Worm (Caenorhabditis elegans) whole organism, L1 larva: Measurements from ENCODE around the gene F35E8.1.
A peak's percentile ranks its signal among the peaks of the same experiment; 100 is the strongest.
"Not testable (repeated sequence)": the region's sequence is repeated elsewhere in the genome, so short reads cannot be mapped to it uniquely, and the experiment has no call there.

ENCODE experiments used
- C34B4.2 ChIP-seq: sonication (generic microtip); optimal IDR thresholded peaks from 2 replicates; lab custom pipeline; 2017; ENCODE audit warnings: mild to moderate bottlenecking, missing genetic modification characterization, missing compliant biosample characterization
- ama-1 ChIP-seq: fragments of 150-350 bp; optimal IDR thresholded peaks from 2 replicates; lab custom pipeline; 2014
- ceh-63 ChIP-seq: fragments of 200-800 bp; sonication (Bioruptor generic); optimal IDR thresholded peaks from 2 replicates; lab custom pipeline; 2018; ENCODE audit warnings: mild to moderate bottlenecking, missing genetic modification characterization, missing compliant biosample characterization
- ceh-82 ChIP-seq, 3 experiments: fragments of 150-350 bp in 1 of 3; sonication (generic microtip) in 2 of 3; optimal IDR thresholded peaks; 2 replicates each; lab custom pipeline; 2014 to 2017; ENCODE audit warnings: missing biosample characterization in 3 of 3, missing genetic modification characterization in 3 of 3
- dpl-1 ChIP-seq, 3 experiments: fragments of 150-350 bp in 2 of 3; sonication (generic microtip) in 1 of 3; optimal IDR thresholded peaks; 2 replicates each; lab custom pipeline; 2014 to 2017; ENCODE audit warnings: missing biosample characterization in 3 of 3, missing genetic modification characterization in 3 of 3, missing genetic modification reagents in 3 of 3
- efl-1 ChIP-seq, 4 experiments: fragments of 150-350 bp; optimal IDR thresholded peaks in 3 of 4; peaks in 1 of 4; 1 replicate in 1 of 4; 2 replicates in 3 of 4; lab custom pipeline; 2014; ENCODE audit warnings: missing biosample characterization in 2 of 4, missing genetic modification characterization in 2 of 4, missing genetic modification reagents in 2 of 4
- egl-13 ChIP-seq: sonication (generic microtip); optimal IDR thresholded peaks from 2 replicates; lab custom pipeline; 2016; ENCODE audit warnings: missing genotype, missing genetic modification reagents, missing genetic modification characterization, missing compliant biosample characterization
- elt-2 ChIP-seq: sonication (generic microtip); optimal IDR thresholded peaks from 2 replicates; lab custom pipeline; 2016; ENCODE audit warnings: missing genetic modification characterization, mild to moderate bottlenecking, inconsistent platforms, missing compliant biosample characterization, missing genetic modification reagents
- elt-3 ChIP-seq, 6 experiments: fragments of 150-350 bp in 1 of 6; sonication (generic microtip); optimal IDR thresholded peaks; 2 replicates each; lab custom pipeline; 2017 to 2018; ENCODE audit warnings: missing biosample characterization in 6 of 6, missing genetic modification characterization in 6 of 6, inconsistent platforms in 1 of 6
- ets-5 ChIP-seq: fragments of 200-800 bp; sonication (Bioruptor generic); IDR thresholded peaks from 2 replicates; pipeline ENCODE4 v1.3.6; 2022; ENCODE audit warnings: missing genetic modification characterization, missing compliant biosample characterization
- fkh-4 ChIP-seq: sonication (generic microtip); optimal IDR thresholded peaks from 2 replicates; lab custom pipeline; 2016; ENCODE audit warnings: missing compliant biosample characterization, missing genetic modification characterization, borderline replicate concordance
- grh-1 ChIP-seq: fragments of 200-800 bp; sonication (Bioruptor generic); IDR thresholded peaks from 2 replicates; pipeline ENCODE4 v1.3.6; 2022; ENCODE audit warnings: missing genetic modification reagents, missing genetic modification characterization, missing compliant biosample characterization
- hlh-17 ChIP-seq: fragments of 200-800 bp; sonication (Bioruptor generic); optimal IDR thresholded peaks from 2 replicates; lab custom pipeline; 2018; ENCODE audit warnings: missing genetic modification characterization, mild to moderate bottlenecking, missing compliant biosample characterization, moderate library complexity, borderline replicate concordance
- irx-1 ChIP-seq: sonication (generic microtip); optimal IDR thresholded peaks from 2 replicates; lab custom pipeline; 2016; ENCODE audit warnings: missing genetic modification characterization, missing compliant biosample characterization
- jun-1 ChIP-seq: fragments of 150-350 bp; optimal IDR thresholded peaks from 2 replicates; lab custom pipeline; 2014; ENCODE audit warnings: missing biosample characterization, missing genetic modification reagents, missing genetic modification characterization
- lin-13 ChIP-seq: fragments of 150-350 bp; optimal IDR thresholded peaks from 2 replicates; lab custom pipeline; 2014; ENCODE audit warnings: missing biosample characterization, missing genetic modification reagents, missing genetic modification characterization
- lin-35 ChIP-seq, 2 experiments: fragments of 150-350 bp; optimal IDR thresholded peaks; 2 replicates each; lab custom pipeline; 2014; ENCODE audit warnings: missing biosample characterization in 2 of 2, missing genetic modification characterization in 2 of 2, missing genetic modification reagents in 2 of 2
- lir-3 ChIP-seq: sonication (generic microtip); optimal IDR thresholded peaks from 2 replicates; lab custom pipeline; 2016; ENCODE audit warnings: mild to moderate bottlenecking, missing genetic modification characterization, moderate library complexity, missing compliant biosample characterization; ENCODE audit not compliant: poor library complexity
- lsy-2 ChIP-seq, 2 experiments: fragments of 150-350 bp; optimal IDR thresholded peaks; 2 replicates each; lab custom pipeline; 2014; ENCODE audit warnings: missing biosample characterization in 2 of 2, missing genetic modification characterization in 2 of 2
- mep-1 ChIP-seq: fragments of 150-350 bp; optimal IDR thresholded peaks from 2 replicates; lab custom pipeline; 2014; ENCODE audit warnings: missing biosample characterization, missing genetic modification characterization
- nhr-11 ChIP-seq: fragments of 150-350 bp; optimal IDR thresholded peaks from 2 replicates; lab custom pipeline; 2014; ENCODE audit warnings: missing biosample characterization, missing genetic modification characterization
- nhr-12 ChIP-seq: sonication (generic microtip); optimal IDR thresholded peaks from 2 replicates; lab custom pipeline; 2017; ENCODE audit warnings: missing biosample characterization, missing genetic modification characterization
- nhr-47 ChIP-seq: sonication (generic microtip); optimal IDR thresholded peaks from 2 replicates; lab custom pipeline; 2016; ENCODE audit warnings: mild to moderate bottlenecking, missing genetic modification characterization, moderate library complexity, missing compliant biosample characterization
- nhr-71 ChIP-seq: sonication (generic microtip); optimal IDR thresholded peaks from 2 replicates; lab custom pipeline; 2016; ENCODE audit warnings: mild to moderate bottlenecking, missing genetic modification characterization, moderate library complexity, missing compliant biosample characterization
- nhr-84 ChIP-seq: sonication (generic microtip); optimal IDR thresholded peaks from 2 replicates; lab custom pipeline; 2017; ENCODE audit warnings: missing biosample characterization, missing genetic modification characterization
- rnt-1 ChIP-seq: sonication (generic microtip); optimal IDR thresholded peaks from 2 replicates; lab custom pipeline; 2016; ENCODE audit warnings: mild to moderate bottlenecking, missing genetic modification characterization, moderate library complexity, missing compliant biosample characterization
- sox-4 ChIP-seq: sonication (generic microtip); optimal IDR thresholded peaks from 2 replicates; lab custom pipeline; 2016; ENCODE audit warnings: missing genetic modification characterization, missing compliant biosample characterization
- unc-86 ChIP-seq: sonication (generic microtip); optimal IDR thresholded peaks from 2 replicates; lab custom pipeline; 2016; ENCODE audit warnings: missing genetic modification characterization, missing compliant biosample characterization
- vab-15 ChIP-seq: sonication (generic microtip); optimal IDR thresholded peaks from 2 replicates; lab custom pipeline; 2017; ENCODE audit warnings: missing genotype, mild to moderate bottlenecking, missing genetic modification characterization, missing compliant biosample characterization
- ztf-4 ChIP-seq: fragments of 150-350 bp; optimal IDR thresholded peaks from 2 replicates; lab custom pipeline; 2014; ENCODE audit warnings: missing biosample characterization, missing genetic modification characterization

The F35E8.1 gene

ce11 chrV:15932390-15932789 lies 27.0 kb upstream of the F35E8.1 start, which contains the start of gene srw-26:
TSS of gene srw-26 (minus strand) at chrV:15932490.
- TF ChIP-seq elt-3 (tag; optimal IDR thresholded peaks at IDR 0.05; lab: Kevin White, UChicago) (no peak), unc-86 (tag; lab: Kevin White, UChicago) (no peak), rnt-1 (no peak), mep-1 (tag; lab: Kevin White, UChicago) (no peak)

DNA sequence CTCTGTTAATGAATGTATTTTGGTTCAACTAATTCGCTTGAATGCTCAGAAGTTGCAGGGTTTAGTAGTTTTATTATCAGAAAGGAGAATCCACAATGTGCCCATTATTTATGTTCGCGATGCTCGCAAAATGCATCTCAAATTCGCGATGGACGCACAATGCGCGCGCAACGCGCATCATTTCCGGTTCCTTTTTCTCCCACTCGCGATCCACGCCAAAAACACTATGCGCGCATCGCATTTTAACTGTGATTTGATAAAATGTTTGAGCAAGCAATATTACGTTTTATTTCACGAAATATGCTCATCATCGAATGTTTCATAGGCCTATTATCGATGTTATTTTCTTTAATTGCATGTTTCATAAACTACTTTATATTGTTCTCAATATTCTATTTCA lies 24.5 kb upstream of the F35E8.1 start, which contains the start of gene srbc-77:
srbc-77 (plus strand) TSS at position 301 of the 400 bp plus-strand sequence.
- TF ChIP-seq egl-13; irx-1 (tag; lab: Kevin White, UChicago); ets-5 (GFP tag; lab: Robert Waterston, UW): not testable (repeated sequence)

DNA sequence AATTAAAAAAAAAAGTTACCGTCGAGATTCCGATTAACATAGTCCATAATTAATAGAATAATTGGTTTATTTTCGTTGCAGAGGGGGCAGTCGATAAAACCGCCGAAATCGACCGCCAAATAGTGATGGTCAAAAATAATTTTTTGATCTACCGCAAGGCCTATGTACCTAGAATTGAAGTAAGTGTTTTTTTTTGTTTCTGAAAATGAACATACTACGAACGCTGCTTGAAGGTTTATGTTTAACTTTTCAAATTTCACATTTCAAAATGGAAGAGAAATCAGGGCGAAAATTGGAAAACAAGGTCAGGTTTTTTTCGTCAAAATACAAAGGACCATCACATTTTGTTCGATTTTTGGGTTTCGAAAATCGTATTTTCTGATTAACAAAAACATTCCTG lies 22.9 kb upstream of the F35E8.1 start, which contains the start of gene pzf-1:
pzf-1 (minus strand) TSS at position 101 of the 400 bp plus-strand sequence.
- TF ChIP-seq fkh-4 (tag; lab: Kevin White, UChicago) (no peak), nhr-84 (tag; lab: Kevin White, UChicago) (no peak), C34B4.2 (tag; lab: Kevin White, UChicago) (no peak)

ce11 chrV:15924307-15924706 lies 18.9 kb upstream of the F35E8.1 start, which contains the start of gene nhr-108:
TSS of gene nhr-108 (minus strand) at chrV:15924472.
- TF ChIP-seq grh-1 = no peak
- TF ChIP-seq nhr-71 (tag; lab: Kevin White, UChicago) = no peak
- no peak for TF ChIP-seq efl-1 (optimal IDR thresholded peaks at IDR 0.05; lab: Kevin White, UChicago)
- peak in 1 of 2 experiments; percentile 85 for TF ChIP-seq efl-1 (GFP tag; optimal IDR thresholded peaks at IDR 0.05 in 1 of 2; lab: Kevin White, UChicago)
- TF ChIP-seq dpl-1 (GFP tag; optimal IDR thresholded peaks at IDR 0.05; lab: Kevin White, UChicago) = no peak
- TF ChIP-seq elt-2 = peak; percentile 22

ce11 chrV:15922979-15923378 lies 17.5 kb upstream of the F35E8.1 start, which contains the start of gene F35E8.13:
TSS of gene F35E8.13 (plus strand) at chrV:15923279.
- TF ChIP-seq nhr-84 (tag; lab: Kevin White, UChicago) = no peak
- TF ChIP-seq nhr-12 = no peak
- no peak for TF ChIP-seq nhr-47 (tag; lab: Kevin White, UChicago)
- TF ChIP-seq hlh-17 (GFP tag; lab: Kevin White, UChicago) = no peak
- no peak for TF ChIP-seq ama-1
- no peak for TF ChIP-seq lin-13
- TF ChIP-seq nhr-11 (tag; lab: Kevin White, UChicago) = no peak
- no peak for TF ChIP-seq ceh-63 (GFP tag; lab: Kevin White, UChicago)
- TF ChIP-seq nhr-71 (tag; lab: Kevin White, UChicago) = no peak
- no peak for TF ChIP-seq lir-3 (tag; lab: Kevin White, UChicago)
- TF ChIP-seq ceh-82 (tag; optimal IDR thresholded peaks at IDR 0.05; lab: Kevin White, UChicago) = no peak
- TF ChIP-seq lin-35 (GFP tag; optimal IDR thresholded peaks at IDR 0.05; lab: Kevin White, UChicago) = no peak
- TF ChIP-seq sox-4 (tag; lab: Kevin White, UChicago) = no peak
- no peak for TF ChIP-seq lsy-2 (tag; optimal IDR thresholded peaks at IDR 0.05; lab: Kevin White, UChicago)
- no peak for TF ChIP-seq dpl-1 (GFP tag; optimal IDR thresholded peaks at IDR 0.05; lab: Kevin White, UChicago)
- TF ChIP-seq jun-1 (tag; lab: Kevin White, UChicago) = no peak
- TF ChIP-seq unc-86 (tag; lab: Kevin White, UChicago) = no peak
- TF ChIP-seq ztf-4 (tag; lab: Kevin White, UChicago) = no peak

- TF ChIP-seq vab-15 (tag; lab: Kevin White, UChicago) (no peak), elt-3 (tag; optimal IDR thresholded peaks at IDR 0.05; lab: Kevin White, UChicago) (peak in 1 of 6 experiments; percentile 11)
- TF ChIP-seq, all 84 proteins: peak for 1
Observed at ce11 chrV:15921102-15921501, 15.7 kb upstream of the F35E8.1 start, which contains the start of gene cdr-1. TSS of gene cdr-1 (plus strand) at chrV:15921309.
